Worm (Caenorhabditis elegans) whole organism, young adult: ENCODE measurements around the gene glb-10.

Source experiments
- B0019.2 ChIP-seq: fragments of 200-800 bp; sonication (Bioruptor generic); conservative IDR thresholded peaks from 2 replicates; pipeline ENCODE4 v1.3.6; 2022; ENCODE audit warnings: missing genetic modification reagents, missing genetic modification characterization, missing compliant biosample characterization
- B0035.1 ChIP-seq: sonication (generic microtip); optimal IDR thresholded peaks from 2 replicates; lab custom pipeline; 2016; ENCODE audit warnings: missing genetic modification characterization, mild to moderate bottlenecking, missing compliant biosample characterization, missing genotype, missing genetic modification reagents
- B0336.3 ChIP-seq: fragments of 200-800 bp; sonication (Bioruptor generic); IDR thresholded peaks from 2 replicates; pipeline ENCODE4 v1.3.6; 2022; ENCODE audit warnings: missing genetic modification characterization, missing compliant biosample characterization
- F33H1.4 ChIP-seq: fragments of 200-800 bp; sonication (Bioruptor generic); IDR thresholded peaks from 2 replicates; pipeline ENCODE4 v1.3.6; 2022; ENCODE audit warnings: missing genetic modification reagents, missing genetic modification characterization, missing compliant biosample characterization
- F39B2.1 ChIP-seq: fragments of 200-800 bp; sonication (Bioruptor generic); IDR thresholded peaks from 2 replicates; pipeline ENCODE4 v1.3.6; 2022; ENCODE audit warnings: missing genetic modification reagents, missing genetic modification characterization, missing compliant biosample characterization
- F49E8.2 ChIP-seq: sonication (generic microtip); optimal IDR thresholded peaks from 3 replicates; lab custom pipeline; 2017; ENCODE audit warnings: missing genetic modification characterization, mild to moderate bottlenecking, missing compliant biosample characterization, antibody characterized with exemption, moderate library complexity; ENCODE audit not compliant: insufficient read depth
- F52B5.7 ChIP-seq: sonication (generic microtip); optimal IDR thresholded peaks from 2 replicates; lab custom pipeline; 2016; ENCODE audit warnings: mild to moderate bottlenecking, missing genetic modification characterization, missing compliant biosample characterization
- ZK185.1 ChIP-seq: sonication (generic microtip); optimal IDR thresholded peaks from 2 replicates; lab custom pipeline; 2016; ENCODE audit warnings: mild to moderate bottlenecking, missing genetic modification characterization, missing compliant biosample characterization; ENCODE audit not compliant: poor library complexity, severe bottlenecking
- aptf-3 ChIP-seq: fragments of 200-800 bp; sonication (Bioruptor generic); IDR thresholded peaks from 2 replicates; pipeline ENCODE4 v1.3.6; 2022; ENCODE audit warnings: missing genetic modification characterization, missing compliant biosample characterization
- atf-7 ChIP-seq: sonication (generic microtip); optimal IDR thresholded peaks from 2 replicates; lab custom pipeline; 2017; ENCODE audit warnings: mild to moderate bottlenecking, missing genetic modification characterization, missing compliant biosample characterization
- attf-5 ChIP-seq: fragments of 200-800 bp; sonication (Bioruptor generic); optimal IDR thresholded peaks from 2 replicates; lab custom pipeline; 2018; ENCODE audit warnings: mild to moderate bottlenecking, missing genetic modification characterization, missing compliant biosample characterization
- cebp-2 ChIP-seq: fragments of 200-800 bp; sonication (Bioruptor generic); IDR thresholded peaks from 2 replicates; pipeline ENCODE4 v1.3.6; 2022; ENCODE audit warnings: missing genetic modification characterization, missing compliant biosample characterization
- ceh-100 ChIP-seq: fragments of 200-800 bp; sonication (Bioruptor generic); IDR thresholded peaks from 2 replicates; pipeline ENCODE4 v1.3.6; 2022; ENCODE audit warnings: missing genetic modification reagents, missing genetic modification characterization, missing compliant biosample characterization
- ceh-27 ChIP-seq: fragments of 200-800 bp; sonication (Bioruptor generic); optimal IDR thresholded peaks from 2 replicates; lab custom pipeline; 2018; ENCODE audit warnings: mild to moderate bottlenecking, missing genetic modification characterization, moderate library complexity, missing compliant biosample characterization
- ceh-79 ChIP-seq: sonication (generic microtip); optimal IDR thresholded peaks from 2 replicates; lab custom pipeline; 2017; ENCODE audit warnings: mild to moderate bottlenecking, missing genetic modification characterization, missing compliant biosample characterization
- chd-7 ChIP-seq: sonication (generic microtip); optimal IDR thresholded peaks from 2 replicates; lab custom pipeline; 2016; ENCODE audit warnings: mild to moderate bottlenecking, missing genetic modification characterization, moderate library complexity, missing compliant biosample characterization
- dox-1 ChIP-seq: fragments of 200-800 bp; sonication (Bioruptor generic); IDR thresholded peaks from 2 replicates; pipeline ENCODE4 v1.3.6; 2022; ENCODE audit warnings: missing genetic modification reagents, missing genetic modification characterization, missing compliant biosample characterization
- ets-4 ChIP-seq: fragments of 200-800 bp; sonication (Bioruptor generic); optimal IDR thresholded peaks from 2 replicates; lab custom pipeline; 2018; ENCODE audit warnings: mild to moderate bottlenecking, missing genetic modification characterization, missing compliant biosample characterization
- him-1 ChIP-seq: sonication (generic microtip); optimal IDR thresholded peaks from 2 replicates; lab custom pipeline; 2016; ENCODE audit warnings: missing genotype, missing genetic modification reagents, missing genetic modification characterization, missing compliant biosample characterization
- hlh-26 ChIP-seq: fragments of 200-800 bp; sonication (Bioruptor generic); conservative IDR thresholded peaks from 2 replicates; pipeline ENCODE4 v1.3.6; 2022; ENCODE audit warnings: missing genetic modification reagents, missing genetic modification characterization, missing compliant biosample characterization
- hrde-1 ChIP-seq: sonication (generic microtip); optimal IDR thresholded peaks from 2 replicates; lab custom pipeline; 2016; ENCODE audit warnings: missing genetic modification characterization, mild to moderate bottlenecking, missing compliant biosample characterization, moderate library complexity, missing genotype, missing genetic modification reagents, borderline replicate concordance
- hsf-1 ChIP-seq: fragments of 200-800 bp; sonication (Bioruptor generic); IDR thresholded peaks from 2 replicates; pipeline ENCODE4 v1.3.6; 2022; ENCODE audit warnings: missing genetic modification reagents, missing genetic modification characterization, missing compliant biosample characterization
- lag-1 ChIP-seq: fragments of 200-800 bp; sonication (Bioruptor generic); IDR thresholded peaks from 2 replicates; pipeline ENCODE4 v1.3.6; 2022; ENCODE audit warnings: missing genetic modification reagents, missing genetic modification characterization, missing compliant biosample characterization
- let-607 ChIP-seq, 2 experiments: fragments of 200-800 bp in 1 of 2; sonication (Bioruptor generic) in 1 of 2; sonication (generic microtip) in 1 of 2; optimal IDR thresholded peaks; 2 replicates each; lab custom pipeline; 2016 to 2018; ENCODE audit warnings: mild to moderate bottlenecking in 2 of 2, missing compliant biosample characterization in 2 of 2, missing genetic modification characterization in 2 of 2, moderate library complexity in 2 of 2, missing genotype in 1 of 2
- lin-35 ChIP-seq, 3 experiments: fragments of 150-350 bp in 2 of 3; sonication (generic microtip) in 1 of 3; optimal IDR thresholded peaks; 2 replicates each; lab custom pipeline; 2014 to 2018; ENCODE audit warnings: missing biosample characterization in 3 of 3, missing genetic modification characterization in 3 of 3, missing genetic modification reagents in 3 of 3
- lsl-1 ChIP-seq: fragments of 200-800 bp; sonication (Bioruptor generic); optimal IDR thresholded peaks from 2 replicates; lab custom pipeline; 2018; ENCODE audit warnings: mild to moderate bottlenecking, missing genetic modification characterization, moderate library complexity, missing compliant biosample characterization
- madf-10 ChIP-seq: sonication (generic microtip); optimal IDR thresholded peaks from 2 replicates; lab custom pipeline; 2016; ENCODE audit warnings: mild to moderate bottlenecking, missing genetic modification characterization, missing compliant biosample characterization
- mxl-1 ChIP-seq: sonication (generic microtip); optimal IDR thresholded peaks from 2 replicates; lab custom pipeline; 2016; ENCODE audit warnings: missing genetic modification characterization, missing compliant biosample characterization
- nhr-80 ChIP-seq: sonication (generic microtip); optimal IDR thresholded peaks from 2 replicates; lab custom pipeline; 2016; ENCODE audit warnings: missing genetic modification characterization, missing compliant biosample characterization
- pha-4 ChIP-seq: fragments of 150-350 bp; sonication (generic microtip); optimal IDR thresholded peaks from 2 replicates; lab custom pipeline; 2014; ENCODE audit warnings: missing biosample characterization, missing genetic modification reagents, missing genetic modification characterization
- rcor-1 ChIP-seq: fragments of 200-800 bp; sonication (Bioruptor generic); IDR thresholded peaks from 2 replicates; pipeline ENCODE4 v1.3.6; 2022; ENCODE audit warnings: missing genetic modification reagents, missing genetic modification characterization, missing compliant biosample characterization
- repo-1 ChIP-seq: sonication (generic microtip); optimal IDR thresholded peaks from 2 replicates; lab custom pipeline; 2017; ENCODE audit warnings: mild to moderate bottlenecking, missing genetic modification characterization, missing compliant biosample characterization
- rpc-1 ChIP-seq, 2 experiments: fragments of 150-350 bp in 1 of 2; sonication (generic microtip) in 1 of 2; optimal IDR thresholded peaks; 2 replicates each; lab custom pipeline; 2014 to 2018; ENCODE audit warnings: missing biosample characterization in 1 of 2, missing genetic modification characterization in 1 of 2, missing genetic modification reagents in 1 of 2, missing genotype in 1 of 2
- sea-2 ChIP-seq: fragments of 200-800 bp; sonication (Bioruptor generic); IDR thresholded peaks from 2 replicates; pipeline ENCODE4 v1.3.6; 2022; ENCODE audit warnings: missing genetic modification characterization, missing compliant biosample characterization
- snpc-1.3 ChIP-seq: sonication (generic microtip); optimal IDR thresholded peaks from 2 replicates; lab custom pipeline; 2017; ENCODE audit warnings: missing genetic modification characterization, mild to moderate bottlenecking, missing compliant biosample characterization, antibody characterized with exemption, moderate library complexity, missing genotype, missing genetic modification reagents; ENCODE audit not compliant: insufficient read depth
- unc-130 ChIP-seq: sonication (generic microtip); optimal IDR thresholded peaks from 2 replicates; lab custom pipeline; 2016; ENCODE audit warnings: missing genetic modification reagents, missing genetic modification characterization, missing compliant biosample characterization
- zim-3 ChIP-seq: sonication (generic microtip); optimal IDR thresholded peaks from 2 replicates; lab custom pipeline; 2017; ENCODE audit warnings: mild to moderate bottlenecking, missing genetic modification characterization, moderate library complexity, missing compliant biosample characterization
- ztf-18 ChIP-seq: sonication (generic microtip); optimal IDR thresholded peaks from 2 replicates; lab custom pipeline; 2016; ENCODE audit warnings: missing genotype, mild to moderate bottlenecking, missing genetic modification characterization, missing compliant biosample characterization
- ztf-22 ChIP-seq: fragments of 200-800 bp; sonication (Bioruptor generic); optimal IDR thresholded peaks from 2 replicates; lab custom pipeline; 2018; ENCODE audit warnings: mild to moderate bottlenecking, missing genetic modification characterization, moderate library complexity, missing compliant biosample characterization

glb-10 gene

ce11 chrII:6331222-6331830 is 22.2 kb upstream of the glb-10 start, which contains the start of gene set-4 (continued):
- TF ChIP-seq rpc-1 (optimal IDR thresholded peaks at IDR 0.05; lab: Kevin White, UChicago) (no peak), rpc-1 (tag; optimal IDR thresholded peaks at IDR 0.05; lab: Kevin White, UChicago) (no peak), mxl-1 (tag; lab: Kevin White, UChicago) (no peak), cebp-2 (GFP tag; lab: Robert Waterston, UW) (no peak), lsl-1 (GFP tag; lab: Kevin White, UChicago) (peak; percentile 78), B0035.1 (no peak), unc-130 (peak; percentile 2), ZK185.1 (tag; lab: Kevin White, UChicago) (peak; percentile 68), hlh-26 (GFP tag; lab: Robert Waterston, UW) (no peak), ceh-79 (no peak), B0019.2 (GFP tag; lab: Robert Waterston, UW) (no peak; the same call in 1 of the 2 replicates), F52B5.7 (tag; lab: Kevin White, UChicago) (no peak), zim-3 (tag; lab: Kevin White, UChicago) (peak; percentile 11), aptf-3 (GFP tag; lab: Robert Waterston, UW) (0 out of 2 replicates have a peak, but pooled peaks have one; percentile 26), sea-2 (GFP tag; lab: Robert Waterston, UW) (no peak), snpc-1.3 (tag; lab: Kevin White, UChicago) (no peak), atf-7 (tag; lab: Kevin White, UChicago) (peak; percentile 77), chd-7 (peak; percentile 73), lag-1 (GFP tag; lab: Robert Waterston, UW) (no peak), pha-4 (tag; lab: Kevin White, UChicago) (no peak), hsf-1 (no peak), rcor-1 (GFP tag; lab: Robert Waterston, UW) (peak; percentile 79), hrde-1 (tag; lab: Kevin White, UChicago) (no peak), attf-5 (GFP tag; lab: Kevin White, UChicago) (peak; percentile 95), ceh-100 (peak; percentile 77), F39B2.1 (GFP tag; lab: Robert Waterston, UW) (no peak), F33H1.4 (GFP tag; lab: Robert Waterston, UW) (peak; percentile 78), madf-10 (tag; lab: Kevin White, UChicago) (peak; percentile 68), let-607 (tag; optimal IDR thresholded peaks at IDR 0.05; lab: Kevin White, UChicago) (peak; percentile 53 to 72), F49E8.2 (tag; lab: Kevin White, UChicago) (no peak), ceh-27 (peak; percentile 87), repo-1 (tag; lab: Kevin White, UChicago) (peak; percentile 73)
- TF ChIP-seq, all 124 proteins: peak for 58

- TF ChIP-seq madf-10 (tag; lab: Kevin White, UChicago) (no peak), lin-35 (GFP tag; optimal IDR thresholded peaks at IDR 0.05; lab: Kevin White, UChicago) (no peak), lsl-1 (GFP tag; lab: Kevin White, UChicago) (no peak), B0336.3 (GFP tag; lab: Robert Waterston, UW) (no peak), ztf-18 (peak; percentile 37), attf-5 (GFP tag; lab: Kevin White, UChicago) (peak; percentile 2), ets-4 (peak; percentile 88), him-1 (tag; lab: Kevin White, UChicago) (no peak), nhr-80 (tag; lab: Kevin White, UChicago) (peak; percentile 98), ztf-22 (GFP tag; lab: Kevin White, UChicago) (peak; percentile 62), atf-7 (tag; lab: Kevin White, UChicago) (peak; percentile 36), let-607 (tag; optimal IDR thresholded peaks at IDR 0.05; lab: Kevin White, UChicago) (peak in 1 of 2 experiments; percentile 30), dox-1 (GFP tag; lab: Robert Waterston, UW) (peak; percentile 56; the same call in 1 of the 2 replicates)
Measured at ce11 chrII:6328672-6329071, 19.6 kb upstream of the glb-10 start.
